Worm (Caenorhabditis elegans): ENCODE measurements around the gene sem-5.

ce11 chrX:8004845-8005244, 43.3 kb upstream of the sem-5 start:
- TF ChIP-seq ceh-83 (GFP tag; optimal IDR thresholded peaks at IDR 0.05) (no peak), unc-39 (tag; optimal IDR thresholded peaks at IDR 0.05) (no peak), elt-1 (tag; optimal IDR thresholded peaks at IDR 0.05; ENCODE audit: borderline replicate concordance, insufficient read depth) (no peak), lin-13 (tag; optimal IDR thresholded peaks at IDR 0.05) (no peak), lin-32 (GFP tag; optimal IDR thresholded peaks at IDR 0.05) (no peak), blmp-1 (tag; optimal IDR thresholded peaks at IDR 0.05) (no peak), nhr-12 (tag; optimal IDR thresholded peaks at IDR 0.05) (no peak), ceh-43 (GFP tag; optimal IDR thresholded peaks at IDR 0.05) (no peak), unc-62 (GFP tag; optimal IDR thresholded peaks at IDR 0.05) (no peak)
